Worm (Caenorhabditis elegans): ENCODE data around the gene fbxb-19.

fbxb-19 gene

ce11 chrII:1679081-1679480, 9.9 kb downstream of the fbxb-19 start, which contains the start of gene irld-36:
Gene irld-36, plus strand, starts transcription at chrII:1679381.
- no peak for TF ChIP-seq nhr-67 (tag; optimal IDR thresholded peaks at IDR 0.05)
- no peak for TF ChIP-seq nhr-76 (tag; optimal IDR thresholded peaks at IDR 0.05)
- no peak for TF ChIP-seq ceh-16 (tag; optimal IDR thresholded peaks at IDR 0.05)
- TF ChIP-seq ceh-28 (tag; optimal IDR thresholded peaks at IDR 0.05): no peak
- TF ChIP-seq elt-1 (tag; optimal IDR thresholded peaks at IDR 0.05): no peak
- TF ChIP-seq nhr-43 (tag; optimal IDR thresholded peaks at IDR 0.05; ENCODE audit: poor library complexity, severe bottlenecking): no peak
- no peak for TF ChIP-seq nhr-11 (tag; optimal IDR thresholded peaks at IDR 0.05)
- TF ChIP-seq mml-1 (tag; optimal IDR thresholded peaks at IDR 0.05): no peak
- no peak for TF ChIP-seq R02D3.7 (tag; optimal IDR thresholded peaks at IDR 0.05)
- no peak for TF ChIP-seq nhr-237 (tag; optimal IDR thresholded peaks at IDR 0.05)
- no peak for TF ChIP-seq zag-1 (tag; optimal IDR thresholded peaks at IDR 0.05)
- no peak for TF ChIP-seq unc-62 (GFP tag; optimal IDR thresholded peaks at IDR 0.05)
- no peak for TF ChIP-seq nhr-12 (tag; optimal IDR thresholded peaks at IDR 0.05)
- TF ChIP-seq pqm-1 (tag; optimal IDR thresholded peaks at IDR 0.05): no peak
- no peak for TF ChIP-seq egl-27 (tag; optimal IDR thresholded peaks at IDR 0.05)
- no peak for TF ChIP-seq sea-2 (GFP tag; optimal IDR thresholded peaks at IDR 0.05)
- no peak for TF ChIP-seq jun-1 (tag; optimal IDR thresholded peaks at IDR 0.05)
- no peak for TF ChIP-seq nhr-28 (tag; optimal IDR thresholded peaks at IDR 0.05)
- no peak for TF ChIP-seq skn-1 (tag; optimal IDR thresholded peaks at IDR 0.05)

DNA sequence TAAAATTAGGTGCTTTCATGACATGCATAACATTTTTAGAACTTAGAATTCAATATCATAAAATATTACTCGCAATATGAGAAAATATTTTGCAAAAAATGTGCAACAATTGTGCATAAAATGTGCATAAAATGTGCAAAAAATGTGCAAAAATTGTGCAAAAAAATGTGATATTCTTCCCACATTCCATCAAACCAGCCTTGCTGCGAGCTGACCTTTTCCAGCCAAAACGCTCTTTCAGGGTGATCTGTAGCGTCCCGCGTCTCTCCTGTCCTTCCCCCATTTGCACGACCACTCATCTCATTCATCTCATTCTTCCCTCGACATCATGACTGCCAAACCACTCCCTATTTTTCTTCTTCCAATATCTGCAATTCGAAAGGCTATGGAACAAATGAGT, 12.9 kb downstream of the fbxb-19 start, which contains the start of gene fbxb-17:
Gene fbxb-17, plus strand, starts transcription at position 301 of the 400 bp plus-strand sequence.
- TF ChIP-seq zag-1 (tag; optimal IDR thresholded peaks at IDR 0.05) (no peak), elt-3 (tag; optimal IDR thresholded peaks at IDR 0.05) (no peak), unc-62 (GFP tag; optimal IDR thresholded peaks at IDR 0.05) (no peak), tbx-2 (tag; optimal IDR thresholded peaks at IDR 0.05) (no peak), sea-2 (GFP tag; optimal IDR thresholded peaks at IDR 0.05) (no peak), pqm-1 (tag; optimal IDR thresholded peaks at IDR 0.05) (no peak), ztf-11 (tag; optimal IDR thresholded peaks at IDR 0.05) (no peak), nhr-77 (tag; optimal IDR thresholded peaks at IDR 0.05) (no peak), elt-2 (tag; optimal IDR thresholded peaks at IDR 0.05) (no peak), hmg-11 (tag; optimal IDR thresholded peaks at IDR 0.05) (no peak), lin-15B (tag; optimal IDR thresholded peaks at IDR 0.05) (no peak), nhr-28 (tag; optimal IDR thresholded peaks at IDR 0.05) (no peak)

- TF ChIP-seq elt-2 (tag; optimal IDR thresholded peaks at IDR 0.05) (no peak), nhr-77 (tag; optimal IDR thresholded peaks at IDR 0.05) (no peak), snpc-4 (tag; optimal IDR thresholded peaks at IDR 0.05) (no peak), jun-1 (tag; optimal IDR thresholded peaks at IDR 0.05) (no peak), nhr-23 (tag; optimal IDR thresholded peaks at IDR 0.05) (no peak), zag-1 (tag; optimal IDR thresholded peaks at IDR 0.05) (no peak), ceh-9 (tag; optimal IDR thresholded peaks at IDR 0.05) (no peak), lin-39 (tag; optimal IDR thresholded peaks at IDR 0.05) (no peak), nhr-25 (tag; optimal IDR thresholded peaks at IDR 0.05) (no peak), fkh-2 (tag; optimal IDR thresholded peaks at IDR 0.05) (no peak), tbx-2 (tag; optimal IDR thresholded peaks at IDR 0.05) (no peak)
These were observed 16.3 kb downstream of the fbxb-19 start for ce11 chrII:1672673-1673072.

DNA sequence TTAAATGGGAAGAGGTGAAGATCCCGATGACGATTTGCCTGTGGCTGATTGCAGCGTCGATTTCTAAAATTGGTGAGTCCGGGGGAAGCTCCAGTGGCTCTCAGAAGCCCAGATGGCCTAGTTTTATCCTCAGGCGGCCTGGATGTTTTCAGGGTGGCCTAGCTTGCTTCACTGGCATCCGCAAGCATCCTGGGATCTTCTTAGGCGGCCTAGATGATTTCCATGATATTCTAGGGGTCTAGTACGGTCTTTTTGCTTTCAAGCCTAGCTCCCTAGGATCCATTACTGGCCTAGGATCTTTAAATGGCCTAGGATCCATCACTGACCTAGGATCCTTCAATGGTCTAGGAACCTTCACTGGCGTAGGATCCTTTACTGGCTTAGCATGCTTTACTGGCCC, 18.0 kb downstream of the fbxb-19 start:
- TF ChIP-seq zag-1 (tag; optimal IDR thresholded peaks at IDR 0.05): no peak
- TF ChIP-seq hmg-11 (tag; optimal IDR thresholded peaks at IDR 0.05): no peak
- TF ChIP-seq elt-3 (tag; optimal IDR thresholded peaks at IDR 0.05): no peak
- TF ChIP-seq lin-15B (tag; optimal IDR thresholded peaks at IDR 0.05): no peak
- TF ChIP-seq lsy-12 (tag; optimal IDR thresholded peaks at IDR 0.05): no peak

DNA sequence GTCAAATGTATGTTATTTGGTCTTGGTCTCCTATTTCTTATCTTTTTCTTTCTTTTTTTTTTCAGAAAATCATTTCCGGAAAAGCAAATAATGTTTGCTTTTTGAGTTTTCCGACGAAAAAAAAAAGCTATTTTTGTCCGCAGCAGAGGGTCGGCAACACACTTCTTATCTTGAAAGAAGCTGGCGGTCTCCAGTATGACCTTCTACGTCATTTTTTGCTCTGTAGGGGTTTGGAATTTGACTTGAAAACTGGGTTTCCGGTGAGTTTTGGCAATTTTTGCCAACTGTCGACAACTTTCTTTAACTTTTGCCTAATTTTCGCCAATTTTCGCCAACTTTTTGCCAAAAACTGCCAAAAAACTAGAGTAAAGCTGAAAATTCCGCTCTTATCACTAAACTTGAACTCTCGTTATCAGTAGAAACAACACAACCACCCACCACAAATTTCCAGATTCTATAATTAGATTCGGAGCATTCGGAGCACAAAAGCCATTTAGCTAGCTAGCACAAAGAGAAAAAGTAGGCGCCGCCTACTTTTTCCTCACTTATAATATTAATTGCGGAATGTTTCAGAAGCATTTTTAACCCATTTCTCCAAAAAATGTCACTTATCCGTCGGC, 18.6 kb downstream of the fbxb-19 start, which contains the start of gene nhx-6:
Gene nhx-6, plus strand, starts transcription at position 570 of the 620 bp plus-strand sequence.
- TF ChIP-seq ZK546.5 (tag; optimal IDR thresholded peaks at IDR 0.05) (no peak), hmg-11 (tag; optimal IDR thresholded peaks at IDR 0.05) (no peak), elt-2 (tag; optimal IDR thresholded peaks at IDR 0.05) (peak; percentile 66), pha-4 (tag; optimal IDR thresholded peaks at IDR 0.05) (no peak), egl-27 (tag; optimal IDR thresholded peaks at IDR 0.05) (no peak), pqm-1 (tag; optimal IDR thresholded peaks at IDR 0.05) (peak; percentile 5), fkh-10 (GFP tag; optimal IDR thresholded peaks at IDR 0.05) (no peak), lsy-12 (tag; optimal IDR thresholded peaks at IDR 0.05) (no peak), nhr-43 (tag; optimal IDR thresholded peaks at IDR 0.05; ENCODE audit: poor library complexity, severe bottlenecking) (no peak), unc-62 (GFP tag; optimal IDR thresholded peaks at IDR 0.05) (no peak), egl-5 (tag; optimal IDR thresholded peaks at IDR 0.05) (no peak), nfya-1 (tag; optimal IDR thresholded peaks at IDR 0.05; ENCODE audit: insufficient read depth) (no peak), nhr-76 (tag; optimal IDR thresholded peaks at IDR 0.05) (no peak), ceh-9 (tag; optimal IDR thresholded peaks at IDR 0.05) (no peak), nhr-237 (tag; optimal IDR thresholded peaks at IDR 0.05) (no peak)
